Worm (Caenorhabditis elegans): ENCODE measurements around the gene C15H11.1.

Gene C15H11.1

ce11 chrV:14378052-14378451, 15.6 kb upstream of the C15H11.1 start:
- TF ChIP-seq sea-1 (GFP tag; conservative IDR thresholded peaks at IDR 0.05) (no peak), ceh-36 (tag; optimal IDR thresholded peaks at IDR 0.05) (no peak), hnd-1 (tag; optimal IDR thresholded peaks at IDR 0.05) (no peak), tra-4 (tag; optimal IDR thresholded peaks at IDR 0.05) (no peak), pes-1 (GFP tag; IDR thresholded peaks at IDR 0.05) (no peak), tbx-37 (GFP tag; conservative IDR thresholded peaks at IDR 0.05) (no peak), B0310.2 (tag; optimal IDR thresholded peaks at IDR 0.05) (no peak), flt-1 (GFP tag; IDR thresholded peaks at IDR 0.05) (no peak), F13C5.2 (tag; optimal IDR thresholded peaks at IDR 0.05) (no peak)

ce11 chrV:14378986-14379385, 14.6 kb upstream of the C15H11.1 start, which contains the start of gene npr-43:
Gene npr-43 (minus strand): TSS chrV:14379086.
- TF ChIP-seq pes-1 (GFP tag; IDR thresholded peaks at IDR 0.05) (no peak), tra-4 (tag; optimal IDR thresholded peaks at IDR 0.05) (no peak), hmbx-1 (tag; optimal IDR thresholded peaks at IDR 0.05) (no peak), sea-1 (GFP tag; conservative IDR thresholded peaks at IDR 0.05) (no peak), ama-1 (optimal IDR thresholded peaks at IDR 0.05) (no peak), ets-7 (tag; optimal IDR thresholded peaks at IDR 0.05) (no peak), aly-1 (tag; optimal IDR thresholded peaks at IDR 0.05) (no peak), scrt-1 (GFP tag; IDR thresholded peaks at IDR 0.05) (no peak), B0310.2 (tag; optimal IDR thresholded peaks at IDR 0.05) (no peak), tbx-37 (GFP tag; conservative IDR thresholded peaks at IDR 0.05) (no peak)

- TF ChIP-seq pes-1 (GFP tag; IDR thresholded peaks at IDR 0.05) (no peak), ceh-13 (GFP tag; optimal IDR thresholded peaks at IDR 0.05) (no peak), scrt-1 (GFP tag; IDR thresholded peaks at IDR 0.05) (no peak), F13C5.2 (tag; optimal IDR thresholded peaks at IDR 0.05) (no peak), ets-7 (tag; optimal IDR thresholded peaks at IDR 0.05) (no peak), hmg-4 (GFP tag; optimal IDR thresholded peaks at IDR 0.05) (no peak), aly-1 (tag; optimal IDR thresholded peaks at IDR 0.05) (no peak), ama-1 (optimal IDR thresholded peaks at IDR 0.05) (no peak), flt-1 (GFP tag; IDR thresholded peaks at IDR 0.05) (no peak), ceh-36 (tag; optimal IDR thresholded peaks at IDR 0.05) (no peak), sea-1 (GFP tag; conservative IDR thresholded peaks at IDR 0.05) (no peak), tra-4 (tag; optimal IDR thresholded peaks at IDR 0.05) (no peak), tbx-11 (GFP tag; IDR thresholded peaks at IDR 0.05) (no peak), tbx-37 (GFP tag; conservative IDR thresholded peaks at IDR 0.05) (no peak), B0310.2 (tag; optimal IDR thresholded peaks at IDR 0.05) (no peak), hmbx-1 (tag; optimal IDR thresholded peaks at IDR 0.05) (no peak), hnd-1 (tag; optimal IDR thresholded peaks at IDR 0.05) (no peak)
Observed at ce11 chrV:14380242-14380641, 13.4 kb upstream of the C15H11.1 start.

DNA sequence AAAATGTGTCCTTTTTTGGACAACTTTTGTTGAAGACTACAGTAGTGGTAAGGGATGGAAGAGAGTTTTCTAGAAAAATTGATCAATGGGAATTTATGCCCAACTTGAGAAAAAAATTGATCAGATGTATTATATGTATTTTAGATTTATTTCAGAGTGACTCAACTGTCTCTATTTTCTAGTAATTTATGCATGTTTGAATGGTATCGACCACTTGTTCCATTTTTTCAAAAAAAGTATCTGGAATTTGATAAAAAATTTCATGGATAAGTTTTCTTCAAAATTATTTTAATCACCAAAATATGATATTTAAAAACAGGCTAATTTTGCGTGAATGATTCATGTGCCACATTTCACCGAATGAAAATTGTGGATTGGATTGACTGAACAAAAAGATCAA, 1.8 kb upstream of the C15H11.1 start, which contains the start of gene C15H11.10:
C15H11.10 (plus strand) TSS at position 301 of the 400 bp plus-strand sequence.
- TF ChIP-seq scrt-1 (GFP tag; IDR thresholded peaks at IDR 0.05), result no peak
- TF ChIP-seq tbx-11 (GFP tag; IDR thresholded peaks at IDR 0.05), result no peak
- TF ChIP-seq flt-1 (GFP tag; IDR thresholded peaks at IDR 0.05), result no peak
- no peak for TF ChIP-seq tra-4 (tag; optimal IDR thresholded peaks at IDR 0.05)
- TF ChIP-seq ama-1 (optimal IDR thresholded peaks at IDR 0.05), result no peak
- no peak for TF ChIP-seq tbx-37 (GFP tag; conservative IDR thresholded peaks at IDR 0.05)
- no peak for TF ChIP-seq ceh-36 (tag; optimal IDR thresholded peaks at IDR 0.05)
- TF ChIP-seq B0310.2 (tag; optimal IDR thresholded peaks at IDR 0.05), result no peak
- no peak for TF ChIP-seq F13C5.2 (tag; optimal IDR thresholded peaks at IDR 0.05)
- no peak for TF ChIP-seq pes-1 (GFP tag; IDR thresholded peaks at IDR 0.05)
- TF ChIP-seq ets-7 (tag; optimal IDR thresholded peaks at IDR 0.05), result no peak
- TF ChIP-seq hnd-1 (tag; optimal IDR thresholded peaks at IDR 0.05), result no peak
- TF ChIP-seq ceh-13 (GFP tag; optimal IDR thresholded peaks at IDR 0.05), result no peak

- TF ChIP-seq tra-4 (tag; optimal IDR thresholded peaks at IDR 0.05), result no peak
- no peak for TF ChIP-seq ets-7 (tag; optimal IDR thresholded peaks at IDR 0.05)
- TF ChIP-seq hnd-1 (tag; optimal IDR thresholded peaks at IDR 0.05), result no peak
- no peak for TF ChIP-seq scrt-1 (GFP tag; IDR thresholded peaks at IDR 0.05)
- no peak for TF ChIP-seq hmg-4 (GFP tag; optimal IDR thresholded peaks at IDR 0.05)
- no peak for TF ChIP-seq sea-1 (GFP tag; conservative IDR thresholded peaks at IDR 0.05)
- TF ChIP-seq F13C5.2 (tag; optimal IDR thresholded peaks at IDR 0.05), result no peak
- no peak for TF ChIP-seq tbx-11 (GFP tag; IDR thresholded peaks at IDR 0.05)
- no peak for TF ChIP-seq ceh-36 (tag; optimal IDR thresholded peaks at IDR 0.05)
Observed at ce11 chrV:14394743-14395142, 1.1 kb downstream of the C15H11.1 start, which contains the start of gene C15H11.13. Gene C15H11.13 (plus strand): TSS chrV:14395043.

ce11 chrV:14396123-14396669, 2.6 kb downstream of the C15H11.1 start:
- TF ChIP-seq hmg-4 (GFP tag; optimal IDR thresholded peaks at IDR 0.05) (no peak), ceh-36 (tag; optimal IDR thresholded peaks at IDR 0.05) (no peak), flt-1 (GFP tag; IDR thresholded peaks at IDR 0.05) (no peak), sea-1 (GFP tag; conservative IDR thresholded peaks at IDR 0.05) (no peak), aly-1 (tag; optimal IDR thresholded peaks at IDR 0.05) (no peak)

DNA sequence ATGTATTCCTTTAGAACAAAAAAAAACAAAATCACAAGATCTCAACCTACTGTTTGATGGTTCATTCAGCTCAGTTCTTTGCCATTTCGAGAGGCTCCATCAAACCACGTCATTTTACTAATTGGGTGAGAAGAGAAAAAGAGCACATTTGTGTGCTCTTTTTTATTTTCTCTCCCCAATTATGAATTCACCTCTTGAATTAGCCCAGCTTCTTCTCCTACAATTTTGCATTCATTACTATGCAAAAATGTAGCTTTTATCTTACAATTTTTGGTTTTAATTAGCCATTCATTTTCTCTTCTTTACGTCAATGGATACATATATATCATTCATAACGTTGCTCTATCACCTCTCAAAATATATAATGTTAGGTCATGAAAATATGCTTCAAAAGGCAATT, 12.0 kb downstream of the C15H11.1 start:
- TF ChIP-seq scrt-1 (GFP tag; IDR thresholded peaks at IDR 0.05) (no peak), hmbx-1 (tag; optimal IDR thresholded peaks at IDR 0.05) (no peak), hnd-1 (tag; optimal IDR thresholded peaks at IDR 0.05) (no peak), ceh-36 (tag; optimal IDR thresholded peaks at IDR 0.05) (no peak), pes-1 (GFP tag; IDR thresholded peaks at IDR 0.05) (no peak), tbx-37 (GFP tag; conservative IDR thresholded peaks at IDR 0.05) (no peak), F13C5.2 (tag; optimal IDR thresholded peaks at IDR 0.05) (no peak), hmg-4 (GFP tag; optimal IDR thresholded peaks at IDR 0.05) (no peak), B0310.2 (tag; optimal IDR thresholded peaks at IDR 0.05) (no peak), tbx-11 (GFP tag; IDR thresholded peaks at IDR 0.05) (no peak)

DNA sequence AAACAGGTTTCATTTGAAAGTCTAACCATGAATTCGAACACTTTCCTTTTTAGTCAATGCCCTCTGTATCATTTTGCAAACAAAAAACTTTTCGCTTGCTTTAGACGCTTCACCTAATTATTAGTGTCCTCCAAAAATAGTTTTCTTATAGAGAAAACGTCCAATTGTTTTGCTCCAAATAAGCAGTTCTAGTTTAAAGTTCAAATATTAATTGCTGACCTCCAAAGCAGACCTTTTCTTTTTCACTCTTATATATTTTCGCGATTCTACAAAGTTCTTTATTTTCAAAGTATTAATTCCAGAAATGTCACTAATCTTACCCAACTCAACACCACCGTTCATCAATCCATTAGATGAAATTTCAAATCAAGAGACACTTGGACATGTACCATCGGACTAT, 15.2 kb downstream of the C15H11.1 start, which contains the start of gene gnrr-2:
gnrr-2 (plus strand) TSS at position 301 of the 400 bp plus-strand sequence.
- no peak for TF ChIP-seq ama-1 (optimal IDR thresholded peaks at IDR 0.05)
- no peak for TF ChIP-seq ets-7 (tag; optimal IDR thresholded peaks at IDR 0.05)
- TF ChIP-seq hmbx-1 (tag; optimal IDR thresholded peaks at IDR 0.05), result no peak
- no peak for TF ChIP-seq tra-4 (tag; optimal IDR thresholded peaks at IDR 0.05)
- TF ChIP-seq scrt-1 (GFP tag; IDR thresholded peaks at IDR 0.05), result no peak
- TF ChIP-seq tbx-37 (GFP tag; conservative IDR thresholded peaks at IDR 0.05), result no peak
- TF ChIP-seq pes-1 (GFP tag; IDR thresholded peaks at IDR 0.05), result no peak
- no peak for TF ChIP-seq F13C5.2 (tag; optimal IDR thresholded peaks at IDR 0.05)
- no peak for TF ChIP-seq hmg-4 (GFP tag; optimal IDR thresholded peaks at IDR 0.05)
- no peak for TF ChIP-seq ceh-13 (GFP tag; optimal IDR thresholded peaks at IDR 0.05)
- TF ChIP-seq hnd-1 (tag; optimal IDR thresholded peaks at IDR 0.05), result no peak
- TF ChIP-seq B0310.2 (tag; optimal IDR thresholded peaks at IDR 0.05), result no peak
- no peak for TF ChIP-seq aly-1 (tag; optimal IDR thresholded peaks at IDR 0.05)
- TF ChIP-seq flt-1 (GFP tag; IDR thresholded peaks at IDR 0.05), result no peak
- TF ChIP-seq tbx-11 (GFP tag; IDR thresholded peaks at IDR 0.05), result no peak
- no peak for TF ChIP-seq sea-1 (GFP tag; conservative IDR thresholded peaks at IDR 0.05)
